Worm (Caenorhabditis elegans): ENCODE results near the gene C24A3.2.
A peak's percentile ranks its signal among the peaks of the same experiment; 100 is the strongest.

Gene C24A3.2

ce11 chrX:9024270-9024669 is 27.0 kb downstream of the C24A3.2 start (continued):
- TF ChIP-seq daf-12 (tag; optimal IDR thresholded peaks at IDR 0.05) = no peak
- TF ChIP-seq lim-7 (GFP tag; IDR thresholded peaks at IDR 0.05) = no peak; the same call in none of the 2 replicates
- TF ChIP-seq zip-2 (tag; optimal IDR thresholded peaks at IDR 0.05) = no peak
- TF ChIP-seq ceh-44 (GFP tag; IDR thresholded peaks at IDR 0.05) = peak; percentile 76
- peak; percentile 94 for TF ChIP-seq snpc-1.2 (GFP tag; IDR thresholded peaks at IDR 0.05)
- TF ChIP-seq ceh-20 (GFP tag; IDR thresholded peaks at IDR 0.05) = peak; percentile 18; the same call in 1 of the 2 replicates
- peak; percentile 4 for TF ChIP-seq F37D6.2 (tag; optimal IDR thresholded peaks at IDR 0.05)
- no peak for TF ChIP-seq ceh-32 (tag; optimal IDR thresholded peaks at IDR 0.05; ENCODE audit: poor library complexity)
- peak; percentile 34 for TF ChIP-seq Y5F2A.4 (GFP tag; optimal IDR thresholded peaks at IDR 0.05)
- no peak for TF ChIP-seq egl-43 (GFP tag; IDR thresholded peaks at IDR 0.05)
- TF ChIP-seq lin-29 (GFP tag; IDR thresholded peaks at IDR 0.05) = 0 out of 2 replicates have a peak, but pooled peaks have one; percentile 67
- TF ChIP-seq ces-1 (GFP tag; optimal IDR thresholded peaks at IDR 0.05) = no peak
- TF ChIP-seq gei-8 (GFP tag; optimal IDR thresholded peaks at IDR 0.05) = peak; percentile 50
- TF ChIP-seq lin-1 (GFP tag; IDR thresholded peaks at IDR 0.05) = peak; percentile 79
- no peak for TF ChIP-seq mdt-29 (GFP tag; IDR thresholded peaks at IDR 0.05)
- TF ChIP-seq daf-16 (GFP tag; optimal IDR thresholded peaks at IDR 0.05) = peak; percentile 27 to 84
- TF ChIP-seq daf-16 (tag; optimal IDR thresholded peaks at IDR 0.05) = peak; percentile 60
- TF ChIP-seq sdz-12 (GFP tag; optimal IDR thresholded peaks at IDR 0.05) = peak; percentile 1
- TF ChIP-seq ceh-28 (tag; optimal IDR thresholded peaks at IDR 0.05) = no peak
- TF ChIP-seq ztf-11 (tag; optimal IDR thresholded peaks at IDR 0.05) = no peak
- TF ChIP-seq ztf-7 (tag; optimal IDR thresholded peaks at IDR 0.05) = peak; percentile 63
- TF ChIP-seq zfp-2 (tag; optimal IDR thresholded peaks at IDR 0.05) = peak; percentile 36
- peak; percentile 25 for TF ChIP-seq nhr-111 (GFP tag; optimal IDR thresholded peaks at IDR 0.05)
- peak; percentile 86 for TF ChIP-seq lir-3 (tag; optimal IDR thresholded peaks at IDR 0.05)
- TF ChIP-seq F44E2.7 (GFP tag; IDR thresholded peaks at IDR 0.05) = peak; percentile 94
- TF ChIP-seq nhr-28 (tag; optimal IDR thresholded peaks at IDR 0.05) = no peak
- TF ChIP-seq daf-19 (GFP tag; conservative IDR thresholded peaks at IDR 0.05) = peak; percentile 93
- TF ChIP-seq arid-1 (GFP tag; conservative IDR thresholded peaks at IDR 0.05) = peak; percentile 89
- no peak for TF ChIP-seq nhr-237 (tag; optimal IDR thresholded peaks at IDR 0.05)
- peak; percentile 60 to 89; a peak in 3 of 4 replicates for TF ChIP-seq madf-5 (GFP tag; IDR thresholded peaks at IDR 0.05)
- peak; percentile 68 for TF ChIP-seq spr-1 (tag; optimal IDR thresholded peaks at IDR 0.05)
- peak; percentile 8 for TF ChIP-seq nhr-6 (tag; optimal IDR thresholded peaks at IDR 0.05)
- peak; percentile 56 for TF ChIP-seq nhr-48 (tag; optimal IDR thresholded peaks at IDR 0.05)
- no peak for TF ChIP-seq hlh-30 (tag; optimal IDR thresholded peaks at IDR 0.05; ENCODE audit: insufficient read depth)
- no peak for TF ChIP-seq ceh-82 (tag; optimal IDR thresholded peaks at IDR 0.05)

ce11 chrX:9025484-9025883 is 28.2 kb downstream of the C24A3.2 start:
- TF ChIP-seq F49E8.2 (tag; optimal IDR thresholded peaks at IDR 0.05; ENCODE audit: borderline replicate concordance) = no peak
- TF ChIP-seq fkh-10 (GFP tag; optimal IDR thresholded peaks at IDR 0.05) = no peak
- no peak for TF ChIP-seq lin-38 (GFP tag; IDR thresholded peaks at IDR 0.05)
- TF ChIP-seq dmd-8 (GFP tag; IDR thresholded peaks at IDR 0.05) = no peak
- TF ChIP-seq mxl-3 (GFP tag; optimal IDR thresholded peaks at IDR 0.05) = no peak
- no peak for TF ChIP-seq nhr-6 (tag; optimal IDR thresholded peaks at IDR 0.05)
- TF ChIP-seq nhr-11 (tag; optimal IDR thresholded peaks at IDR 0.05) = no peak
- TF ChIP-seq daf-8 (GFP tag; IDR thresholded peaks at IDR 0.05) = no peak
- TF ChIP-seq lin-15B (tag; optimal IDR thresholded peaks at IDR 0.05) = no peak
- TF ChIP-seq lim-7 (GFP tag; IDR thresholded peaks at IDR 0.05) = no peak
- TF ChIP-seq tra-1 (GFP tag; IDR thresholded peaks at IDR 0.05) = no peak
- no peak for TF ChIP-seq unc-39 (tag; optimal IDR thresholded peaks at IDR 0.05)
- TF ChIP-seq zfp-3 (GFP tag; conservative IDR thresholded peaks at IDR 0.05) = no peak
- TF ChIP-seq sdz-12 (GFP tag; optimal IDR thresholded peaks at IDR 0.05) = no peak
